Worm (Caenorhabditis elegans): Measurements from ENCODE around the gene F12E12.2.

DNA sequence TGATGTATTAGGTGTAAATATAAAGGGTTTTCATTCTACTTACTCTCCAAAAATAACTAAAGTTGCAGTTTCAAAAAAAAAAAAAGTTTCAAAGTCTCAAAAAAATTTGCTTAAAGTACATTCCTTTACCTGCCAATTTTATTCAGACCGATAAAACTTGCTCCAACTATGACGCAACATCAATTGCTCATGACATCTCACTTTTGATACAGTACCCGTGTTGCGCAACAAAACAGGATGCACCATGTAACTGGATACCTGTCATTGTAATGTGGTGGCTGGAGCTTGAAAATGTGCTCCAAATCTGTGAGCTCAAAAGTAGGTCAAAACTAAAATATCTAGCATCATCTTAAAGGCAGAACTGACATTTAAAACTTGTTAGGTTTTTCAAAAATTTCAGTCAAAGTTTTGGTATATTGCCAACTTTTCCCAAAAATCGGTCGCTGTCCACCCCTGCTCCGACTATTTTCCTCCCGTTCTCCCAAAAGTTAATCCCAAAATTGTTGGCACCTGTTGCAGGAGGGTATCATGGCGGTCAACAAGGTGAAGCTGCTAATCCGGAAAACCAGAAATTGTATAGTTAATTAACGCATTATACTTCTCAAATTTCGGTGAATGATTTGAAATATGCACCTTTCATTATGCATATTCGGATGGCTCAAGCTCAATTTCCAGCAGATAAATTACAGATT is 42.7 kb downstream of the F12E12.2 start, which contains the start of gene T24E12.2:
- no peak for TF ChIP-seq lin-32 (GFP tag; optimal IDR thresholded peaks at IDR 0.05)
- no peak for TF ChIP-seq pha-4 (tag; optimal IDR thresholded peaks at IDR 0.05)
- TF ChIP-seq nhr-237 (tag; optimal IDR thresholded peaks at IDR 0.05), result no peak
- no peak for TF ChIP-seq nhr-2 (tag; optimal IDR thresholded peaks at IDR 0.05)
- TF ChIP-seq unc-62 (GFP tag; optimal IDR thresholded peaks at IDR 0.05), result no peak
